Worm (Caenorhabditis elegans) whole organism, L2 larva: ENCODE measurements around the gene Y49F6B.2.
A peak's percentile ranks its signal among the peaks of the same experiment; 100 is the strongest.

Experiments
- C34F6.9 ChIP-seq: fragments of 150-350 bp; optimal IDR thresholded peaks from 2 replicates; lab custom pipeline; 2014; ENCODE audit warnings: missing biosample characterization, missing genetic modification characterization
- F13H6.1 ChIP-seq: sonication (generic microtip); optimal IDR thresholded peaks from 2 replicates; lab custom pipeline; 2016; ENCODE audit warnings: missing genetic modification characterization, missing compliant biosample characterization
- R02D3.7 ChIP-seq: fragments of 150-350 bp; optimal IDR thresholded peaks from 2 replicates; lab custom pipeline; 2014; ENCODE audit warnings: missing biosample characterization, missing genetic modification characterization
- Y55F3AM.14 ChIP-seq: fragments of 200-800 bp; sonication (Bioruptor generic); optimal IDR thresholded peaks from 2 replicates; lab custom pipeline; 2018; ENCODE audit warnings: mild to moderate bottlenecking, missing genetic modification characterization, missing compliant biosample characterization
- ZK546.5 ChIP-seq: sonication (generic microtip); optimal IDR thresholded peaks from 2 replicates; lab custom pipeline; 2017; ENCODE audit warnings: missing biosample characterization, missing genetic modification characterization
- alr-1 ChIP-seq: fragments of 150-350 bp; optimal IDR thresholded peaks from 2 replicates; lab custom pipeline; 2014; ENCODE audit warnings: missing biosample characterization, missing genetic modification characterization
- aly-2 ChIP-seq: fragments of 150-350 bp; optimal IDR thresholded peaks from 2 replicates; lab custom pipeline; 2014; ENCODE audit warnings: missing biosample characterization, missing genetic modification characterization
- ama-1 ChIP-seq: fragments of 150-350 bp; optimal IDR thresholded peaks from 2 replicates; lab custom pipeline; 2018; ENCODE audit warnings: inconsistent platforms
- blmp-1 ChIP-seq: sonication (generic microtip); optimal IDR thresholded peaks from 2 replicates; lab custom pipeline; 2017; ENCODE audit warnings: missing genetic modification characterization, mild to moderate bottlenecking, missing compliant biosample characterization, antibody characterized with exemption, moderate library complexity; ENCODE audit not compliant: insufficient read depth
- ceh-16 ChIP-seq: fragments of 150-350 bp; optimal IDR thresholded peaks from 2 replicates; lab custom pipeline; 2014; ENCODE audit warnings: missing biosample characterization, missing genetic modification characterization
- ceh-82 ChIP-seq: fragments of 150-350 bp; optimal IDR thresholded peaks from 2 replicates; lab custom pipeline; 2014; ENCODE audit warnings: missing biosample characterization, missing genetic modification characterization
- crh-2 ChIP-seq: sonication (generic microtip); optimal IDR thresholded peaks from 2 replicates; lab custom pipeline; 2017; ENCODE audit warnings: missing biosample characterization, missing genetic modification characterization
- dmd-4 ChIP-seq: sonication (generic microtip); optimal IDR thresholded peaks from 2 replicates; lab custom pipeline; 2017; ENCODE audit warnings: missing biosample characterization, missing genetic modification characterization
- egl-27 ChIP-seq: sonication (generic microtip); optimal IDR thresholded peaks from 3 replicates; lab custom pipeline; 2017; ENCODE audit warnings: missing biosample characterization, missing genetic modification reagents, missing genetic modification characterization
- elt-1 ChIP-seq: fragments of 150-350 bp; optimal IDR thresholded peaks from 2 replicates; lab custom pipeline; 2014; ENCODE audit warnings: missing biosample characterization, missing genetic modification characterization
- elt-3 ChIP-seq: sonication (generic microtip); optimal IDR thresholded peaks from 2 replicates; lab custom pipeline; 2017; ENCODE audit warnings: missing biosample characterization, missing genetic modification characterization
- fos-1 ChIP-seq: fragments of 150-350 bp; optimal IDR thresholded peaks from 2 replicates; lab custom pipeline; 2014; ENCODE audit warnings: missing biosample characterization, missing genetic modification characterization
- gmeb-1 ChIP-seq: fragments of 150-350 bp; optimal IDR thresholded peaks from 2 replicates; lab custom pipeline; 2014; ENCODE audit warnings: missing biosample characterization, missing genetic modification characterization
- lin-11 ChIP-seq: fragments of 150-350 bp; sonication (generic microtip); optimal IDR thresholded peaks from 2 replicates; lab custom pipeline; 2014; ENCODE audit warnings: missing biosample characterization, missing genetic modification characterization, inconsistent platforms, mixed read lengths
- lin-13 ChIP-seq: fragments of 150-350 bp; optimal IDR thresholded peaks from 2 replicates; lab custom pipeline; 2014; ENCODE audit warnings: missing biosample characterization, missing genetic modification reagents, missing genetic modification characterization
- lin-39 ChIP-seq: fragments of 150-350 bp; optimal IDR thresholded peaks from 2 replicates; lab custom pipeline; 2014; ENCODE audit warnings: missing biosample characterization, missing genetic modification reagents, missing genetic modification characterization
- lsy-2 ChIP-seq, 2 experiments: fragments of 150-350 bp in 1 of 2; sonication (generic microtip) in 1 of 2; optimal IDR thresholded peaks; 2 replicates each; lab custom pipeline; 2014 to 2017; ENCODE audit warnings: missing biosample characterization in 2 of 2, missing genetic modification characterization in 2 of 2
- mab-5 ChIP-seq: fragments of 150-350 bp; optimal IDR thresholded peaks from 2 replicates; lab custom pipeline; 2014; ENCODE audit warnings: missing biosample characterization, missing genetic modification characterization
- mbf-1 ChIP-seq: sonication (generic microtip); optimal IDR thresholded peaks from 2 replicates; lab custom pipeline; 2017; ENCODE audit warnings: missing biosample characterization, missing genetic modification characterization
- mdl-1 ChIP-seq, 2 experiments: fragments of 150-350 bp in 1 of 2; sonication (generic microtip) in 1 of 2; optimal IDR thresholded peaks; 2 replicates each; lab custom pipeline; 2017; ENCODE audit warnings: missing biosample characterization in 2 of 2, missing genetic modification characterization in 2 of 2
- nhr-10 ChIP-seq: sonication (generic microtip); optimal IDR thresholded peaks from 2 replicates; lab custom pipeline; 2017; ENCODE audit warnings: missing biosample characterization, missing genetic modification characterization
- nhr-11 ChIP-seq: fragments of 150-350 bp; optimal IDR thresholded peaks from 2 replicates; lab custom pipeline; 2014; ENCODE audit warnings: missing biosample characterization, missing genetic modification characterization
- nhr-12 ChIP-seq: fragments of 150-350 bp; optimal IDR thresholded peaks from 2 replicates; lab custom pipeline; 2014; ENCODE audit warnings: missing biosample characterization, missing genetic modification characterization
- nhr-129 ChIP-seq: fragments of 150-350 bp; optimal IDR thresholded peaks from 2 replicates; lab custom pipeline; 2014; ENCODE audit warnings: missing biosample characterization, missing genetic modification characterization
- nhr-21 ChIP-seq: fragments of 150-350 bp; optimal IDR thresholded peaks from 2 replicates; lab custom pipeline; 2014; ENCODE audit warnings: missing biosample characterization, missing genetic modification characterization
- nhr-23 ChIP-seq: fragments of 150-350 bp; optimal IDR thresholded peaks from 2 replicates; lab custom pipeline; 2014; ENCODE audit warnings: missing biosample characterization, missing genetic modification reagents, missing genetic modification characterization
- nhr-237 ChIP-seq: fragments of 150-350 bp; optimal IDR thresholded peaks from 2 replicates; lab custom pipeline; 2014; ENCODE audit warnings: missing biosample characterization, missing genetic modification characterization
- nhr-25 ChIP-seq: fragments of 150-350 bp; sonication (generic microtip); optimal IDR thresholded peaks from 3 replicates; lab custom pipeline; 2014; ENCODE audit warnings: missing biosample characterization, missing genetic modification characterization
- nhr-6 ChIP-seq: fragments of 150-350 bp; optimal IDR thresholded peaks from 2 replicates; lab custom pipeline; 2014; ENCODE audit warnings: missing biosample characterization, missing genetic modification characterization
- nhr-77 ChIP-seq: fragments of 150-350 bp; optimal IDR thresholded peaks from 2 replicates; lab custom pipeline; 2014; ENCODE audit warnings: missing biosample characterization, missing genetic modification characterization
- peb-1 ChIP-seq: fragments of 150-350 bp; optimal IDR thresholded peaks from 2 replicates; lab custom pipeline; 2014; ENCODE audit warnings: missing biosample characterization, missing genetic modification characterization
- sem-4 ChIP-seq: fragments of 150-350 bp; optimal IDR thresholded peaks from 2 replicates; lab custom pipeline; 2014; ENCODE audit warnings: missing biosample characterization, missing genetic modification reagents, missing genetic modification characterization
- skn-1 ChIP-seq: sonication (generic microtip); optimal IDR thresholded peaks from 2 replicates; lab custom pipeline; 2017; ENCODE audit warnings: missing biosample characterization, missing genetic modification characterization
- sma-3 ChIP-seq: sonication (generic microtip); optimal IDR thresholded peaks from 2 replicates; lab custom pipeline; 2016; ENCODE audit warnings: missing genetic modification reagents, missing genetic modification characterization, missing compliant biosample characterization
- sma-9 ChIP-seq, 2 experiments: fragments of 150-350 bp in 1 of 2; sonication (generic microtip) in 1 of 2; optimal IDR thresholded peaks; 2 replicates each; lab custom pipeline; 2014 to 2016; ENCODE audit warnings: missing genetic modification characterization in 2 of 2, mild to moderate bottlenecking in 1 of 2, missing biosample characterization in 1 of 2, missing compliant biosample characterization in 1 of 2, missing genetic modification reagents in 1 of 2, moderate library complexity in 1 of 2
- snpc-4 ChIP-seq: fragments of 150-350 bp; optimal IDR thresholded peaks from 2 replicates; lab custom pipeline; 2014; ENCODE audit warnings: missing biosample characterization, missing genetic modification characterization
- unc-39 ChIP-seq: fragments of 150-350 bp; optimal IDR thresholded peaks from 2 replicates; lab custom pipeline; 2014; ENCODE audit warnings: missing biosample characterization, missing genetic modification characterization
- unc-55 ChIP-seq: fragments of 150-350 bp; sonication (generic microtip); optimal IDR thresholded peaks from 3 replicates; lab custom pipeline; 2014; ENCODE audit warnings: missing biosample characterization, missing genetic modification reagents, missing genetic modification characterization
- unc-62 ChIP-seq: fragments of 150-350 bp; optimal IDR thresholded peaks from 2 replicates; lab custom pipeline; 2014; ENCODE audit warnings: missing biosample characterization, missing genetic modification reagents, missing genetic modification characterization
- zag-1 ChIP-seq: fragments of 150-350 bp; optimal IDR thresholded peaks from 2 replicates; lab custom pipeline; 2014; ENCODE audit warnings: missing biosample characterization, missing genetic modification characterization
- ztf-1 ChIP-seq: fragments of 200-800 bp; sonication (Bioruptor generic); conservative IDR thresholded peaks from 2 replicates; pipeline ENCODE4 v1.3.6; 2022; ENCODE audit warnings: missing genetic modification characterization, missing compliant biosample characterization
- ztf-11 ChIP-seq: sonication (generic microtip); optimal IDR thresholded peaks from 2 replicates; lab custom pipeline; 2017; ENCODE audit warnings: missing biosample characterization, missing genetic modification characterization
- ztf-4 ChIP-seq: fragments of 150-350 bp; optimal IDR thresholded peaks from 2 replicates; lab custom pipeline; 2014; ENCODE audit warnings: missing biosample characterization, missing genetic modification characterization

Y49F6B.2 gene

ce11 chrII:3518961-3519544 lies 16.3 kb downstream of the Y49F6B.2 start, which contains the start of gene clec-126 (continued):
- TF ChIP-seq sma-9 (GFP tag; optimal IDR thresholded peaks at IDR 0.05; lab: Kevin White, UChicago): no peak
- no peak for TF ChIP-seq sma-9 (tag; optimal IDR thresholded peaks at IDR 0.05; lab: Kevin White, UChicago)
- TF ChIP-seq R02D3.7 (tag; lab: Kevin White, UChicago): no peak
- TF ChIP-seq nhr-10 (tag; lab: Kevin White, UChicago): no peak
- no peak for TF ChIP-seq nhr-6 (tag; lab: Kevin White, UChicago)
- peak; percentile 81 for TF ChIP-seq sma-3
- peak; percentile 52 for TF ChIP-seq Y55F3AM.14 (GFP tag; lab: Kevin White, UChicago)

ce11 chrII:3520988-3521850 lies 18.5 kb downstream of the Y49F6B.2 start, which contains the start of gene W09G10.9:
W09G10.9 (plus strand) TSS chrII:3521800.
- no peak for TF ChIP-seq nhr-6 (tag; lab: Kevin White, UChicago)
- TF ChIP-seq lin-11 (tag; lab: Kevin White, UChicago): peak; percentile 12
- peak; percentile 64 for TF ChIP-seq zag-1
- no peak for TF ChIP-seq nhr-10 (tag; lab: Kevin White, UChicago)
- TF ChIP-seq ztf-4 (tag; lab: Kevin White, UChicago): no peak
- TF ChIP-seq ceh-82: no peak
- TF ChIP-seq ama-1: no peak
- no peak for TF ChIP-seq gmeb-1 (tag; lab: Kevin White, UChicago)
- TF ChIP-seq nhr-23 (tag; lab: Kevin White, UChicago): no peak
- TF ChIP-seq mdl-1 (tag; optimal IDR thresholded peaks at IDR 0.05; lab: Kevin White, UChicago): no peak
- TF ChIP-seq snpc-4 (tag; lab: Kevin White, UChicago): no peak
- TF ChIP-seq ztf-1 (GFP tag; lab: Robert Waterston, UW): no peak
- no peak for TF ChIP-seq sem-4 (tag; lab: Kevin White, UChicago)
- no peak for TF ChIP-seq aly-2 (tag; lab: Kevin White, UChicago)
- TF ChIP-seq elt-3: no peak
- TF ChIP-seq nhr-12 (tag; lab: Kevin White, UChicago): no peak
- TF ChIP-seq lin-39 (tag; lab: Kevin White, UChicago): no peak
- TF ChIP-seq crh-2 (tag; lab: Kevin White, UChicago): peak; percentile 60
- TF ChIP-seq R02D3.7 (tag; lab: Kevin White, UChicago): no peak
- TF ChIP-seq alr-1 (tag; lab: Kevin White, UChicago): no peak
- TF ChIP-seq sma-9 (GFP tag; optimal IDR thresholded peaks at IDR 0.05; lab: Kevin White, UChicago): peak; percentile 62
- no peak for TF ChIP-seq sma-9 (tag; optimal IDR thresholded peaks at IDR 0.05; lab: Kevin White, UChicago)
- TF ChIP-seq peb-1: no peak
- TF ChIP-seq elt-1 (tag; lab: Kevin White, UChicago): no peak
- TF ChIP-seq unc-62 (GFP tag; lab: Kevin White, UChicago): no peak
- no peak for TF ChIP-seq mbf-1
- TF ChIP-seq ceh-16 (tag; lab: Kevin White, UChicago): peak; percentile 24
- no peak for TF ChIP-seq nhr-77 (tag; lab: Kevin White, UChicago)
- no peak for TF ChIP-seq dmd-4 (tag; lab: Kevin White, UChicago)
- no peak for TF ChIP-seq unc-39 (tag; lab: Kevin White, UChicago)
- TF ChIP-seq C34F6.9 (tag; lab: Kevin White, UChicago): peak; percentile 39
- peak; percentile 60 for TF ChIP-seq unc-55 (GFP tag; lab: Kevin White, UChicago)
- peak; percentile 74 to 78 for TF ChIP-seq lsy-2 (tag; optimal IDR thresholded peaks at IDR 0.05; lab: Kevin White, UChicago)
- peak; percentile 45 for TF ChIP-seq F13H6.1 (tag; lab: Kevin White, UChicago)
- peak; percentile 66 for TF ChIP-seq nhr-129
- TF ChIP-seq skn-1 (tag; lab: Kevin White, UChicago): no peak
- TF ChIP-seq nhr-237 (tag; lab: Kevin White, UChicago): no peak
- TF ChIP-seq ztf-11 (tag; lab: Kevin White, UChicago): no peak
- TF ChIP-seq blmp-1: no peak
- TF ChIP-seq Y55F3AM.14 (GFP tag; lab: Kevin White, UChicago): no peak
- no peak for TF ChIP-seq nhr-21 (tag; lab: Kevin White, UChicago)
- peak; percentile 53 for TF ChIP-seq fos-1 (tag; lab: Kevin White, UChicago)
- TF ChIP-seq mab-5: no peak
- TF ChIP-seq lin-13 (GFP tag; lab: Kevin White, UChicago): peak; percentile 65
- no peak for TF ChIP-seq nhr-11 (tag; lab: Kevin White, UChicago)
- TF ChIP-seq egl-27 (tag; lab: Kevin White, UChicago): no peak
- TF ChIP-seq nhr-25 (tag; lab: Kevin White, UChicago): peak; percentile 15
- no peak for TF ChIP-seq ZK546.5 (tag; lab: Kevin White, UChicago)
- peak; percentile 49 for TF ChIP-seq sma-3
